Worm (Caenorhabditis elegans) whole organism, young adult: Measurements from ENCODE around the gene C53C11.2.

ENCODE experiments used
- B0035.1 ChIP-seq: sonication (generic microtip); optimal IDR thresholded peaks from 2 replicates; lab custom pipeline; 2016; ENCODE audit warnings: missing genetic modification characterization, mild to moderate bottlenecking, missing compliant biosample characterization, missing genotype, missing genetic modification reagents
- F10E7.11 ChIP-seq: sonication (generic microtip); optimal IDR thresholded peaks from 2 replicates; lab custom pipeline; 2017; ENCODE audit warnings: mild to moderate bottlenecking, missing genetic modification characterization, moderate library complexity, missing compliant biosample characterization
- F37B4.10 ChIP-seq: fragments of 200-800 bp; sonication (Bioruptor generic); IDR thresholded peaks from 2 replicates; pipeline ENCODE4 v1.3.6; 2022; ENCODE audit warnings: missing genetic modification characterization, missing compliant biosample characterization
- F57A8.1 ChIP-seq: fragments of 200-800 bp; sonication (Bioruptor generic); optimal IDR thresholded peaks from 2 replicates; lab custom pipeline; 2018; ENCODE audit warnings: mild to moderate bottlenecking, missing genetic modification characterization, moderate library complexity, missing compliant biosample characterization
- F57C9.4 ChIP-seq: sonication (generic microtip); optimal IDR thresholded peaks from 2 replicates; lab custom pipeline; 2017; ENCODE audit warnings: mild to moderate bottlenecking, missing genetic modification characterization, missing compliant biosample characterization
- T07F8.4 ChIP-seq: sonication (generic microtip); optimal IDR thresholded peaks from 2 replicates; lab custom pipeline; 2016; ENCODE audit warnings: mild to moderate bottlenecking, missing genetic modification characterization, moderate library complexity, missing compliant biosample characterization
- Y53F4B.3 ChIP-seq: fragments of 200-800 bp; sonication (Bioruptor generic); IDR thresholded peaks from 2 replicates; pipeline ENCODE4 v1.3.6; 2022; ENCODE audit warnings: missing genetic modification reagents, missing genetic modification characterization, missing compliant biosample characterization
- Y53G8AR.9 ChIP-seq: fragments of 200-800 bp; sonication (Bioruptor generic); conservative IDR thresholded peaks from 2 replicates; pipeline ENCODE4 v1.3.6; 2022; ENCODE audit warnings: missing genetic modification reagents, missing genetic modification characterization, missing compliant biosample characterization
- Y67H2A.10 ChIP-seq: fragments of 200-800 bp; sonication (Bioruptor generic); conservative IDR thresholded peaks from 2 replicates; pipeline ENCODE4 v1.3.6; 2022; ENCODE audit warnings: missing genetic modification reagents, missing genetic modification characterization, missing compliant biosample characterization
- akir-1 ChIP-seq: fragments of 200-800 bp; sonication (Bioruptor generic); optimal IDR thresholded peaks from 2 replicates; lab custom pipeline; 2018; ENCODE audit warnings: mild to moderate bottlenecking, missing genetic modification characterization, moderate library complexity, missing compliant biosample characterization
- atf-7 ChIP-seq: sonication (generic microtip); optimal IDR thresholded peaks from 2 replicates; lab custom pipeline; 2017; ENCODE audit warnings: mild to moderate bottlenecking, missing genetic modification characterization, missing compliant biosample characterization
- attf-6 ChIP-seq: fragments of 200-800 bp; sonication (Bioruptor generic); IDR thresholded peaks from 2 replicates; pipeline ENCODE4 v1.3.6; 2022; ENCODE audit warnings: missing genetic modification reagents, missing genetic modification characterization, missing compliant biosample characterization
- bed-1 ChIP-seq: fragments of 200-800 bp; sonication (Bioruptor generic); IDR thresholded peaks from 2 replicates; pipeline ENCODE4 v1.3.6; 2022; ENCODE audit warnings: missing genetic modification reagents, missing genetic modification characterization, missing compliant biosample characterization
- ccch-3 ChIP-seq: fragments of 200-800 bp; sonication (Bioruptor generic); optimal IDR thresholded peaks from 2 replicates; lab custom pipeline; 2018; ENCODE audit warnings: mild to moderate bottlenecking, missing genetic modification characterization, missing compliant biosample characterization
- cebp-1 ChIP-seq, 2 experiments: fragments of 200-800 bp in 1 of 2; sonication (Bioruptor generic) in 1 of 2; sonication (generic microtip) in 1 of 2; IDR thresholded peaks in 1 of 2; optimal IDR thresholded peaks in 1 of 2; 2 replicates each; pipeline versions ENCODE4 v1.3.6 to Lab custom; 2017 to 2022; ENCODE audit warnings: missing compliant biosample characterization in 2 of 2, missing genetic modification characterization in 2 of 2, mild to moderate bottlenecking in 1 of 2, missing genetic modification reagents in 1 of 2, moderate library complexity in 1 of 2
- ceh-79 ChIP-seq: sonication (generic microtip); optimal IDR thresholded peaks from 2 replicates; lab custom pipeline; 2017; ENCODE audit warnings: mild to moderate bottlenecking, missing genetic modification characterization, missing compliant biosample characterization
- chd-7 ChIP-seq: sonication (generic microtip); optimal IDR thresholded peaks from 2 replicates; lab custom pipeline; 2016; ENCODE audit warnings: mild to moderate bottlenecking, missing genetic modification characterization, moderate library complexity, missing compliant biosample characterization
- dox-1 ChIP-seq: fragments of 200-800 bp; sonication (Bioruptor generic); IDR thresholded peaks from 2 replicates; pipeline ENCODE4 v1.3.6; 2022; ENCODE audit warnings: missing genetic modification reagents, missing genetic modification characterization, missing compliant biosample characterization
- efl-1 ChIP-seq: fragments of 150-350 bp; optimal IDR thresholded peaks from 2 replicates; lab custom pipeline; 2014; ENCODE audit warnings: missing biosample characterization, missing genetic modification reagents, missing genetic modification characterization
- egrh-3 ChIP-seq: fragments of 200-800 bp; sonication (Bioruptor generic); IDR thresholded peaks from 2 replicates; pipeline ENCODE4 v1.3.6; 2022; ENCODE audit warnings: missing genetic modification reagents, missing genetic modification characterization, missing compliant biosample characterization
- fkh-3 ChIP-seq: sonication (generic microtip); optimal IDR thresholded peaks from 2 replicates; lab custom pipeline; 2016; ENCODE audit warnings: mild to moderate bottlenecking, missing genetic modification characterization, missing compliant biosample characterization
- gei-17 ChIP-seq: fragments of 200-800 bp; sonication (Bioruptor generic); optimal IDR thresholded peaks from 2 replicates; lab custom pipeline; 2018; ENCODE audit warnings: mild to moderate bottlenecking, missing genetic modification characterization, missing compliant biosample characterization
- him-1 ChIP-seq: sonication (generic microtip); optimal IDR thresholded peaks from 2 replicates; lab custom pipeline; 2016; ENCODE audit warnings: missing genotype, missing genetic modification reagents, missing genetic modification characterization, missing compliant biosample characterization
- lin-26 ChIP-seq: fragments of 200-800 bp; sonication (Bioruptor generic); IDR thresholded peaks from 2 replicates; pipeline ENCODE4 v1.3.6; 2022; ENCODE audit warnings: missing genetic modification reagents, missing genetic modification characterization, missing compliant biosample characterization
- lsl-1 ChIP-seq: fragments of 200-800 bp; sonication (Bioruptor generic); optimal IDR thresholded peaks from 2 replicates; lab custom pipeline; 2018; ENCODE audit warnings: mild to moderate bottlenecking, missing genetic modification characterization, moderate library complexity, missing compliant biosample characterization
- lsy-27 ChIP-seq: sonication (generic microtip); optimal IDR thresholded peaks from 2 replicates; lab custom pipeline; 2017; ENCODE audit warnings: missing genetic modification characterization, mild to moderate bottlenecking, missing compliant biosample characterization, antibody characterized with exemption, missing genotype, borderline replicate concordance; ENCODE audit not compliant: insufficient read depth
- madf-10 ChIP-seq: sonication (generic microtip); optimal IDR thresholded peaks from 2 replicates; lab custom pipeline; 2016; ENCODE audit warnings: mild to moderate bottlenecking, missing genetic modification characterization, missing compliant biosample characterization
- madf-3 ChIP-seq: fragments of 200-800 bp; sonication (Bioruptor generic); IDR thresholded peaks from 2 replicates; pipeline ENCODE4 v1.3.6; 2022; ENCODE audit warnings: missing genetic modification reagents, missing genetic modification characterization, missing compliant biosample characterization
- mcd-1 ChIP-seq: fragments of 200-800 bp; sonication (Bioruptor generic); IDR thresholded peaks from 2 replicates; pipeline ENCODE4 v1.3.6; 2022; ENCODE audit warnings: missing genetic modification reagents, missing genetic modification characterization, missing compliant biosample characterization
- mxl-1 ChIP-seq: sonication (generic microtip); optimal IDR thresholded peaks from 2 replicates; lab custom pipeline; 2016; ENCODE audit warnings: missing genetic modification characterization, missing compliant biosample characterization
- nfyb-1 ChIP-seq: fragments of 200-800 bp; sonication (Bioruptor generic); IDR thresholded peaks from 2 replicates; pipeline ENCODE4 v1.3.6; 2022; ENCODE audit warnings: missing genetic modification reagents, missing genetic modification characterization, missing compliant biosample characterization
- somi-1 ChIP-seq: fragments of 200-800 bp; sonication (Bioruptor generic); optimal IDR thresholded peaks from 2 replicates; lab custom pipeline; 2018; ENCODE audit warnings: mild to moderate bottlenecking, missing genetic modification characterization, missing compliant biosample characterization
- tlf-1 ChIP-seq: fragments of 200-800 bp; sonication (Bioruptor generic); optimal IDR thresholded peaks from 2 replicates; lab custom pipeline; 2018; ENCODE audit warnings: mild to moderate bottlenecking, missing genetic modification characterization, missing compliant biosample characterization
- unc-130 ChIP-seq: sonication (generic microtip); optimal IDR thresholded peaks from 2 replicates; lab custom pipeline; 2016; ENCODE audit warnings: missing genetic modification reagents, missing genetic modification characterization, missing compliant biosample characterization
- xnd-1 ChIP-seq: sonication (generic microtip); optimal IDR thresholded peaks from 2 replicates; lab custom pipeline; 2016; ENCODE audit warnings: missing genotype, missing genetic modification reagents, missing genetic modification characterization, missing compliant biosample characterization
- ztf-3 ChIP-seq: fragments of 200-800 bp; sonication (Bioruptor generic); optimal IDR thresholded peaks from 2 replicates; lab custom pipeline; 2018; ENCODE audit warnings: mild to moderate bottlenecking, missing genetic modification characterization, missing compliant biosample characterization

C53C11.2 gene

DNA sequence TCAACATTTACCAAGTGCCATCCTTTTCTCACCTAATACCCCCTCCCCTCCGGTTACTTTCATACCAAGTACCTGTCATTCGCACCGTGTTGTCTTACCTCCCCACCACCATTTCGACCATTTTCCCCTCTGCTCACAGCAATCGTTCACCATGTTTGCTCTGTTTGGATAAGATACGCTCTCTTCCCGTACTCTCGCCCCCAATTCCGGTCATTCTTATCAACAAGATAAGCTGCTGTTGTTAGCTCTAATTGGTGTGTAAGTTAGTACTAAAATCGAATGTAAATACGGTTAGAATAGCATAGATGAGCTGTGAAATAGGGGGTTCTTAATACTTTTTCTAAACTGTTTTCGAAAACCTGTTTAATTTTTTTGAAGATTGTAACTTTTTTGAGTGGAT is 5.9 kb upstream of the C53C11.2 start:
- TF ChIP-seq ceh-79: no peak

DNA sequence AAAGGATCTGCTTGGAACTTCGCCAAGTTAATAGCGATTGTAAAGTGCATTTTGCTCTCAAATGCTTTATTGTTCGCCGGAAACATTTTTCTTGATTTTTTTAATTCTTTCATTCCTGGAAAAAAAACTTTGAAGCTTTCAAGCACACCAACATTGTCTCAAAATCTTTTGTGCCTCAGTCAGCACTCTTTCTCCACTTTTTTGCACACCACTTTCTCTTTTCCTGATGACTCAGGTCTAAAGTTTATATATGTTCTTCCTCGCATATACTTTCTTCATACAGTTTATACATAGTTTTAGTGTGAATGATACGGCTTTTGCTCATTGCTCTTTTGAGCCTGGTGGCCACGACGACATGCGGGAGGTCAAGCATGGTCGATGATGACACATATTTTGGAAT is 2.7 kb upstream of the C53C11.2 start, which contains the start of gene C53C11.5:
C53C11.5 (plus strand) TSS at position 301 of the 400 bp plus-strand sequence.
- no peak for TF ChIP-seq F10E7.11 (tag; lab: Kevin White, UChicago)
- TF ChIP-seq Y67H2A.10 (GFP tag; lab: Robert Waterston, UW): no peak
- TF ChIP-seq tlf-1 (GFP tag; lab: Kevin White, UChicago): no peak
- TF ChIP-seq nfyb-1 (GFP tag; lab: Robert Waterston, UW): no peak
- no peak for TF ChIP-seq efl-1 (GFP tag; lab: Kevin White, UChicago)
- no peak for TF ChIP-seq mcd-1 (GFP tag; lab: Robert Waterston, UW)
- TF ChIP-seq Y53G8AR.9: no peak
- TF ChIP-seq attf-6: no peak
- TF ChIP-seq lsy-27 (tag; lab: Kevin White, UChicago): no peak
- no peak for TF ChIP-seq somi-1 (GFP tag; lab: Kevin White, UChicago)
- TF ChIP-seq F37B4.10 (GFP tag; lab: Robert Waterston, UW): no peak
- TF ChIP-seq cebp-1 (GFP tag; IDR thresholded peaks at IDR 0.05; lab: Robert Waterston, UW): no peak
- TF ChIP-seq cebp-1 (tag; optimal IDR thresholded peaks at IDR 0.05; lab: Kevin White, UChicago): no peak
- TF ChIP-seq gei-17 (GFP tag; lab: Kevin White, UChicago): no peak
- no peak for TF ChIP-seq unc-130 (GFP tag; lab: Kevin White, UChicago)
- no peak for TF ChIP-seq B0035.1 (tag; lab: Kevin White, UChicago)
- TF ChIP-seq him-1 (tag; lab: Kevin White, UChicago): no peak
- no peak for TF ChIP-seq madf-10 (tag; lab: Kevin White, UChicago)
- TF ChIP-seq ztf-3 (GFP tag; lab: Kevin White, UChicago): no peak
- TF ChIP-seq madf-3 (GFP tag; lab: Robert Waterston, UW): no peak
- TF ChIP-seq, all 124 proteins: peak for 0

DNA sequence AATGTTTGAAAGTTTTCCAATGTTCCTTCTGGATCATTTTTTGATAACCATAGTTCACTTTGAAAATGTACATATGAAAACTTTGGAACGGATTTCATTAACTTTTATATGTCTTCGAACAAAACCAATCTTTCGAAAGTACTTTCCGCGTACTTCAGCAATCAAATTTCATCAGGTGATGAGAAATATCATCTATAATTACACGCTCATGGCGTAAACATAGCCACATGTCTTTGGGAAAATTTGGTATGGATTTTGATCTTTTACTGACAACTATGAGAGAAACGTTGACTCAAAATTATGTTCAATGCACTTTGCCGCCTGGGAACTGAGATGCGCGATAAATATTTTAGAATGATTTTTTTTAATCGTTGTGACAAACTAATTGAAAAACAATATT is 2.5 kb downstream of the C53C11.2 start:
- TF ChIP-seq chd-7 (tag; lab: Kevin White, UChicago) (no peak), Y67H2A.10 (GFP tag; lab: Robert Waterston, UW) (no peak), lsl-1 (no peak), Y53F4B.3 (no peak), xnd-1 (tag; lab: Kevin White, UChicago) (no peak), fkh-3 (tag; lab: Kevin White, UChicago) (no peak), mxl-1 (tag; lab: Kevin White, UChicago) (no peak), lin-26 (no peak), egrh-3 (GFP tag; lab: Robert Waterston, UW) (no peak), attf-6 (no peak), ccch-3 (GFP tag; lab: Kevin White, UChicago) (no peak), F57C9.4 (tag; lab: Kevin White, UChicago) (no peak), bed-1 (GFP tag; lab: Robert Waterston, UW) (no peak), akir-1 (no peak)

DNA sequence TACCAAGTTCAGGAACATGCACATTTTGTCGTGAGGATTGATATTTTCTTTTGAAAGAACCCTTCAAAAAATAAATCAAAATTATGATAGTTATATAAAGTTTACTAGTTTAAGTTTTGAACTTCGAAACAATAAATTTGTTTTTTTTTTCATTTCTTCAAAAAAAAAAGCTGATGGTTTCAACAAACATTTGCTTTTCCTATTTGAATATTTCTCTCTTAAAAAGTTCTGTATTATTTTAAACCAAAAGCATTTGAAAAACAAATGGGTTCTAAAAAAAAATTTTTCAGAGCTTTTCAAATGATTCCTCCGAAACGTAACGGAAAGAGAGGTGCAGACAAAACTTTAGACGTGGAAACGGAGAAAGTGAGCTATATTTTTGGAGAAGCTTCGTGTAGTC is 4.0 kb downstream of the C53C11.2 start, which contains the start of gene C53C11.1:
C53C11.1 (plus strand) TSS at position 301 of the 400 bp plus-strand sequence.
- TF ChIP-seq T07F8.4 (tag; lab: Kevin White, UChicago) (no peak), bed-1 (GFP tag; lab: Robert Waterston, UW) (no peak), madf-3 (GFP tag; lab: Robert Waterston, UW) (no peak), atf-7 (tag; lab: Kevin White, UChicago) (no peak), dox-1 (GFP tag; lab: Robert Waterston, UW) (no peak), F57A8.1 (GFP tag; lab: Kevin White, UChicago) (no peak)
